Worm (Caenorhabditis elegans) whole organism, L2 larva: ENCODE results near the gene scl-1.

ENCODE experiments used
- C34F6.9 ChIP-seq: fragments of 150-350 bp; optimal IDR thresholded peaks from 2 replicates; lab custom pipeline; 2014; ENCODE audit warnings: missing biosample characterization, missing genetic modification characterization
- F13H6.1 ChIP-seq: sonication (generic microtip); optimal IDR thresholded peaks from 2 replicates; lab custom pipeline; 2016; ENCODE audit warnings: missing genetic modification characterization, missing compliant biosample characterization
- R02D3.7 ChIP-seq: fragments of 150-350 bp; optimal IDR thresholded peaks from 2 replicates; lab custom pipeline; 2014; ENCODE audit warnings: missing biosample characterization, missing genetic modification characterization
- Y55F3AM.14 ChIP-seq: fragments of 200-800 bp; sonication (Bioruptor generic); optimal IDR thresholded peaks from 2 replicates; lab custom pipeline; 2018; ENCODE audit warnings: mild to moderate bottlenecking, missing genetic modification characterization, missing compliant biosample characterization
- ZK546.5 ChIP-seq: sonication (generic microtip); optimal IDR thresholded peaks from 2 replicates; lab custom pipeline; 2017; ENCODE audit warnings: missing biosample characterization, missing genetic modification characterization
- aly-2 ChIP-seq: fragments of 150-350 bp; optimal IDR thresholded peaks from 2 replicates; lab custom pipeline; 2014; ENCODE audit warnings: missing biosample characterization, missing genetic modification characterization
- ama-1 ChIP-seq: fragments of 150-350 bp; optimal IDR thresholded peaks from 2 replicates; lab custom pipeline; 2018; ENCODE audit warnings: inconsistent platforms
- blmp-1 ChIP-seq: sonication (generic microtip); optimal IDR thresholded peaks from 2 replicates; lab custom pipeline; 2017; ENCODE audit warnings: missing genetic modification characterization, mild to moderate bottlenecking, missing compliant biosample characterization, antibody characterized with exemption, moderate library complexity; ENCODE audit not compliant: insufficient read depth
- ceh-82 ChIP-seq: fragments of 150-350 bp; optimal IDR thresholded peaks from 2 replicates; lab custom pipeline; 2014; ENCODE audit warnings: missing biosample characterization, missing genetic modification characterization
- crh-2 ChIP-seq: sonication (generic microtip); optimal IDR thresholded peaks from 2 replicates; lab custom pipeline; 2017; ENCODE audit warnings: missing biosample characterization, missing genetic modification characterization
- egl-27 ChIP-seq: sonication (generic microtip); optimal IDR thresholded peaks from 3 replicates; lab custom pipeline; 2017; ENCODE audit warnings: missing biosample characterization, missing genetic modification reagents, missing genetic modification characterization
- elt-1 ChIP-seq: fragments of 150-350 bp; optimal IDR thresholded peaks from 2 replicates; lab custom pipeline; 2014; ENCODE audit warnings: missing biosample characterization, missing genetic modification characterization
- elt-3 ChIP-seq: sonication (generic microtip); optimal IDR thresholded peaks from 2 replicates; lab custom pipeline; 2017; ENCODE audit warnings: missing biosample characterization, missing genetic modification characterization
- lin-11 ChIP-seq: fragments of 150-350 bp; sonication (generic microtip); optimal IDR thresholded peaks from 2 replicates; lab custom pipeline; 2014; ENCODE audit warnings: missing biosample characterization, missing genetic modification characterization, inconsistent platforms, mixed read lengths
- lin-13 ChIP-seq: fragments of 150-350 bp; optimal IDR thresholded peaks from 2 replicates; lab custom pipeline; 2014; ENCODE audit warnings: missing biosample characterization, missing genetic modification reagents, missing genetic modification characterization
- lsy-2 ChIP-seq, 2 experiments: fragments of 150-350 bp in 1 of 2; sonication (generic microtip) in 1 of 2; optimal IDR thresholded peaks; 2 replicates each; lab custom pipeline; 2014 to 2017; ENCODE audit warnings: missing biosample characterization in 2 of 2, missing genetic modification characterization in 2 of 2
- mab-5 ChIP-seq: fragments of 150-350 bp; optimal IDR thresholded peaks from 2 replicates; lab custom pipeline; 2014; ENCODE audit warnings: missing biosample characterization, missing genetic modification characterization
- mbf-1 ChIP-seq: sonication (generic microtip); optimal IDR thresholded peaks from 2 replicates; lab custom pipeline; 2017; ENCODE audit warnings: missing biosample characterization, missing genetic modification characterization
- mdl-1 ChIP-seq, 2 experiments: fragments of 150-350 bp in 1 of 2; sonication (generic microtip) in 1 of 2; optimal IDR thresholded peaks; 2 replicates each; lab custom pipeline; 2017; ENCODE audit warnings: missing biosample characterization in 2 of 2, missing genetic modification characterization in 2 of 2
- nhr-10 ChIP-seq: sonication (generic microtip); optimal IDR thresholded peaks from 2 replicates; lab custom pipeline; 2017; ENCODE audit warnings: missing biosample characterization, missing genetic modification characterization
- nhr-11 ChIP-seq: fragments of 150-350 bp; optimal IDR thresholded peaks from 2 replicates; lab custom pipeline; 2014; ENCODE audit warnings: missing biosample characterization, missing genetic modification characterization
- nhr-12 ChIP-seq: fragments of 150-350 bp; optimal IDR thresholded peaks from 2 replicates; lab custom pipeline; 2014; ENCODE audit warnings: missing biosample characterization, missing genetic modification characterization
- nhr-129 ChIP-seq: fragments of 150-350 bp; optimal IDR thresholded peaks from 2 replicates; lab custom pipeline; 2014; ENCODE audit warnings: missing biosample characterization, missing genetic modification characterization
- nhr-21 ChIP-seq: fragments of 150-350 bp; optimal IDR thresholded peaks from 2 replicates; lab custom pipeline; 2014; ENCODE audit warnings: missing biosample characterization, missing genetic modification characterization
- nhr-23 ChIP-seq: fragments of 150-350 bp; optimal IDR thresholded peaks from 2 replicates; lab custom pipeline; 2014; ENCODE audit warnings: missing biosample characterization, missing genetic modification reagents, missing genetic modification characterization
- nhr-237 ChIP-seq: fragments of 150-350 bp; optimal IDR thresholded peaks from 2 replicates; lab custom pipeline; 2014; ENCODE audit warnings: missing biosample characterization, missing genetic modification characterization
- nhr-25 ChIP-seq: fragments of 150-350 bp; sonication (generic microtip); optimal IDR thresholded peaks from 3 replicates; lab custom pipeline; 2014; ENCODE audit warnings: missing biosample characterization, missing genetic modification characterization
- nhr-6 ChIP-seq: fragments of 150-350 bp; optimal IDR thresholded peaks from 2 replicates; lab custom pipeline; 2014; ENCODE audit warnings: missing biosample characterization, missing genetic modification characterization
- peb-1 ChIP-seq: fragments of 150-350 bp; optimal IDR thresholded peaks from 2 replicates; lab custom pipeline; 2014; ENCODE audit warnings: missing biosample characterization, missing genetic modification characterization
- sem-4 ChIP-seq: fragments of 150-350 bp; optimal IDR thresholded peaks from 2 replicates; lab custom pipeline; 2014; ENCODE audit warnings: missing biosample characterization, missing genetic modification reagents, missing genetic modification characterization
- skn-1 ChIP-seq: sonication (generic microtip); optimal IDR thresholded peaks from 2 replicates; lab custom pipeline; 2017; ENCODE audit warnings: missing biosample characterization, missing genetic modification characterization
- sma-3 ChIP-seq: sonication (generic microtip); optimal IDR thresholded peaks from 2 replicates; lab custom pipeline; 2016; ENCODE audit warnings: missing genetic modification reagents, missing genetic modification characterization, missing compliant biosample characterization
- sma-9 ChIP-seq, 2 experiments: fragments of 150-350 bp in 1 of 2; sonication (generic microtip) in 1 of 2; optimal IDR thresholded peaks; 2 replicates each; lab custom pipeline; 2014 to 2016; ENCODE audit warnings: missing genetic modification characterization in 2 of 2, mild to moderate bottlenecking in 1 of 2, missing biosample characterization in 1 of 2, missing compliant biosample characterization in 1 of 2, missing genetic modification reagents in 1 of 2, moderate library complexity in 1 of 2
- snpc-4 ChIP-seq: fragments of 150-350 bp; optimal IDR thresholded peaks from 2 replicates; lab custom pipeline; 2014; ENCODE audit warnings: missing biosample characterization, missing genetic modification characterization
- unc-39 ChIP-seq: fragments of 150-350 bp; optimal IDR thresholded peaks from 2 replicates; lab custom pipeline; 2014; ENCODE audit warnings: missing biosample characterization, missing genetic modification characterization
- unc-55 ChIP-seq: fragments of 150-350 bp; sonication (generic microtip); optimal IDR thresholded peaks from 3 replicates; lab custom pipeline; 2014; ENCODE audit warnings: missing biosample characterization, missing genetic modification reagents, missing genetic modification characterization
- zag-1 ChIP-seq: fragments of 150-350 bp; optimal IDR thresholded peaks from 2 replicates; lab custom pipeline; 2014; ENCODE audit warnings: missing biosample characterization, missing genetic modification characterization
- ztf-1 ChIP-seq: fragments of 200-800 bp; sonication (Bioruptor generic); conservative IDR thresholded peaks from 2 replicates; pipeline ENCODE4 v1.3.6; 2022; ENCODE audit warnings: missing genetic modification characterization, missing compliant biosample characterization
- ztf-11 ChIP-seq: sonication (generic microtip); optimal IDR thresholded peaks from 2 replicates; lab custom pipeline; 2017; ENCODE audit warnings: missing biosample characterization, missing genetic modification characterization
- ztf-4 ChIP-seq: fragments of 150-350 bp; optimal IDR thresholded peaks from 2 replicates; lab custom pipeline; 2014; ENCODE audit warnings: missing biosample characterization, missing genetic modification characterization

The scl-1 gene

ce11 chrIV:13015801-13016404, 40.2 kb upstream of the scl-1 start:
- TF ChIP-seq nhr-23 (tag; lab: Kevin White, UChicago) = no peak
- TF ChIP-seq C34F6.9 (tag; lab: Kevin White, UChicago) = peak; percentile 69
- TF ChIP-seq blmp-1 (tag; lab: Kevin White, UChicago) = no peak
- TF ChIP-seq nhr-11 (tag; lab: Kevin White, UChicago) = no peak
- no peak for TF ChIP-seq nhr-6 (tag; lab: Kevin White, UChicago)
- TF ChIP-seq F13H6.1 (tag; lab: Kevin White, UChicago) = peak; percentile 36
- TF ChIP-seq aly-2 = no peak
- TF ChIP-seq sma-9 (GFP tag; optimal IDR thresholded peaks at IDR 0.05; lab: Kevin White, UChicago) = peak; percentile 26
- TF ChIP-seq sma-9 (tag; optimal IDR thresholded peaks at IDR 0.05; lab: Kevin White, UChicago) = no peak
- no peak for TF ChIP-seq nhr-10 (tag; lab: Kevin White, UChicago)
- peak; percentile 33 for TF ChIP-seq unc-55
- peak in 1 of 2 experiments; percentile 29 for TF ChIP-seq lsy-2 (tag; optimal IDR thresholded peaks at IDR 0.05; lab: Kevin White, UChicago)
- TF ChIP-seq lin-13 (GFP tag; lab: Kevin White, UChicago) = peak; percentile 30
- peak; percentile 81 for TF ChIP-seq mab-5 (tag; lab: Kevin White, UChicago)
- TF ChIP-seq nhr-25 (tag; lab: Kevin White, UChicago) = no peak
- peak; percentile 59 for TF ChIP-seq sem-4 (tag; lab: Kevin White, UChicago)
- TF ChIP-seq crh-2 (tag; lab: Kevin White, UChicago) = peak; percentile 61
- peak; percentile 61 for TF ChIP-seq zag-1 (tag; lab: Kevin White, UChicago)
- TF ChIP-seq snpc-4 (tag; lab: Kevin White, UChicago) = no peak
- peak; percentile 75 for TF ChIP-seq nhr-129
- TF ChIP-seq, all 48 proteins: peak for 11

- no peak for TF ChIP-seq egl-27 (tag; lab: Kevin White, UChicago)
- TF ChIP-seq nhr-12 (tag; lab: Kevin White, UChicago) = no peak
- TF ChIP-seq zag-1 (tag; lab: Kevin White, UChicago) = peak; percentile 63
- TF ChIP-seq Y55F3AM.14 (GFP tag; lab: Kevin White, UChicago) = no peak
- TF ChIP-seq sem-4 (tag; lab: Kevin White, UChicago) = peak; percentile 34
- TF ChIP-seq blmp-1 (tag; lab: Kevin White, UChicago) = no peak
- TF ChIP-seq, all 48 proteins: peak for 2
Observed at ce11 chrIV:13016820-13017219, 39.3 kb upstream of the scl-1 start.

ce11 chrIV:13021006-13021405, 35.1 kb upstream of the scl-1 start:
- TF ChIP-seq sma-9 (GFP tag; optimal IDR thresholded peaks at IDR 0.05; lab: Kevin White, UChicago) (peak; percentile 24), sma-9 (tag; optimal IDR thresholded peaks at IDR 0.05; lab: Kevin White, UChicago) (no peak), ZK546.5 (tag; lab: Kevin White, UChicago) (no peak), crh-2 (tag; lab: Kevin White, UChicago) (peak; percentile 26)

- TF ChIP-seq ama-1 (lab: Kevin White, UChicago) (no peak), ceh-82 (tag; lab: Kevin White, UChicago) (no peak), mbf-1 (tag; lab: Kevin White, UChicago) (no peak), nhr-25 (tag; lab: Kevin White, UChicago) (no peak), sma-9 (GFP tag; optimal IDR thresholded peaks at IDR 0.05; lab: Kevin White, UChicago) (no peak), sma-9 (tag; optimal IDR thresholded peaks at IDR 0.05; lab: Kevin White, UChicago) (no peak), unc-55 (no peak), unc-39 (no peak)
Observed at ce11 chrIV:13022892-13023291, 33.2 kb upstream of the scl-1 start.

ce11 chrIV:13025853-13026343, 30.2 kb upstream of the scl-1 start:
- TF ChIP-seq unc-39 = no peak
- TF ChIP-seq ztf-11 (tag; lab: Kevin White, UChicago) = no peak
- no peak for TF ChIP-seq blmp-1 (tag; lab: Kevin White, UChicago)
- no peak for TF ChIP-seq ceh-82 (tag; lab: Kevin White, UChicago)
- TF ChIP-seq nhr-10 (tag; lab: Kevin White, UChicago) = no peak
- peak; percentile 4 for TF ChIP-seq egl-27 (tag; lab: Kevin White, UChicago)
- TF ChIP-seq nhr-237 (tag; lab: Kevin White, UChicago) = no peak
- TF ChIP-seq mab-5 (tag; lab: Kevin White, UChicago) = no peak
- TF ChIP-seq mdl-1 (tag; optimal IDR thresholded peaks at IDR 0.05; lab: Kevin White, UChicago) = peak; percentile 7 to 46
- no peak for TF ChIP-seq peb-1 (tag; lab: Kevin White, UChicago)
- no peak for TF ChIP-seq sma-3
- TF ChIP-seq lin-11 (tag; lab: Kevin White, UChicago) = peak; percentile 2
- no peak for TF ChIP-seq elt-1 (tag; lab: Kevin White, UChicago)
- TF ChIP-seq aly-2 = no peak
- peak; percentile 17 for TF ChIP-seq zag-1 (tag; lab: Kevin White, UChicago)
- no peak for TF ChIP-seq elt-3 (tag; lab: Kevin White, UChicago)
- TF ChIP-seq ztf-4 (tag; lab: Kevin White, UChicago) = no peak
- no peak for TF ChIP-seq skn-1 (tag; lab: Kevin White, UChicago)
- TF ChIP-seq F13H6.1 (tag; lab: Kevin White, UChicago) = peak; percentile 49
- TF ChIP-seq nhr-25 (tag; lab: Kevin White, UChicago) = no peak
- TF ChIP-seq ztf-1 (GFP tag; lab: Robert Waterston, UW) = no peak
- TF ChIP-seq R02D3.7 (tag; lab: Kevin White, UChicago) = no peak
- TF ChIP-seq unc-55 = peak; percentile 75
- peak; percentile 12 for TF ChIP-seq lin-13 (GFP tag; lab: Kevin White, UChicago)
- peak; percentile 44 for TF ChIP-seq Y55F3AM.14 (GFP tag; lab: Kevin White, UChicago)
- no peak for TF ChIP-seq ama-1 (lab: Kevin White, UChicago)
- no peak for TF ChIP-seq nhr-21 (tag; lab: Kevin White, UChicago)
- TF ChIP-seq mbf-1 (tag; lab: Kevin White, UChicago) = no peak
- peak; percentile 1 to 23 for TF ChIP-seq lsy-2 (tag; optimal IDR thresholded peaks at IDR 0.05; lab: Kevin White, UChicago)
